Worm (Caenorhabditis elegans): Measurements from ENCODE around the gene cdr-1.
A peak's percentile ranks its signal among the peaks of the same experiment; 100 is the strongest.

The cdr-1 gene

DNA sequence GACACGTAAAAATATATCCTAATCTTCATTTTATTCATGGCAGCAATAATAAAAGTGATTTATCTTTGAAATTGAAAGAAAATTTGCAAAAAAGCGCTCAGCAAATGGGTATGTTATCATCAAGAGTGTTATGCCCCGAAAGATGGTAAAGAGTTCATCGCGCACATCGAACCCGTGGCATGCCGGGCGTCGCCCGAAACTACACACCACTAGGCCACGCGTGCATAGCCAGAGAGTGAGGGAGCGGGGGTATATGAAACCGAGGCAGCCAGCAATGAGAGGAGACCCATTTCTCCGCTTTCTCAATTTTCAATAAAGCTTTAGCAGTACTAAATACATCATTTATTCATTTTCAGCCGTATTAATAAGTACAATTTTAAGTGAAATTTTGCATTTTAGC is 47.3 kb upstream of the cdr-1 start (continued):
- TF ChIP-seq madf-8 (GFP tag; conservative IDR thresholded peaks at IDR 0.05) (peak; percentile 43), mxl-1 (tag; optimal IDR thresholded peaks at IDR 0.05) (peak; percentile 97), snpc-3.4 (tag; optimal IDR thresholded peaks at IDR 0.05) (peak; percentile 93), hmg-20 (GFP tag; IDR thresholded peaks at IDR 0.05) (peak; percentile 81), sea-2 (GFP tag; IDR thresholded peaks at IDR 0.05) (peak; percentile 91), ztf-3 (GFP tag; optimal IDR thresholded peaks at IDR 0.05) (peak; percentile 79), aptf-3 (GFP tag; IDR thresholded peaks at IDR 0.05) (peak; percentile 98), egl-18 (GFP tag; IDR thresholded peaks at IDR 0.05) (peak; percentile 83; the same call in 1 of the 2 replicates), atf-7 (tag; optimal IDR thresholded peaks at IDR 0.05) (peak; percentile 88), ekl-4 (GFP tag; IDR thresholded peaks at IDR 0.05) (peak; percentile 75; the same call in 1 of the 2 replicates), lin-54 (GFP tag; optimal IDR thresholded peaks at IDR 0.05) (peak; percentile 84), cebp-1 (GFP tag; IDR thresholded peaks at IDR 0.05) (peak; percentile 68; the same call in 1 of the 2 replicates), cebp-1 (tag; optimal IDR thresholded peaks at IDR 0.05) (peak; percentile 90), madf-10 (tag; optimal IDR thresholded peaks at IDR 0.05) (peak; percentile 87), D2030.7 (GFP tag; IDR thresholded peaks at IDR 0.05) (peak; percentile 87), attf-3 (GFP tag; conservative IDR thresholded peaks at IDR 0.05) (peak; percentile 67), somi-1 (GFP tag; optimal IDR thresholded peaks at IDR 0.05) (peak; percentile 87), let-607 (tag; optimal IDR thresholded peaks at IDR 0.05) (peak; percentile 71 to 75), ceh-40 (GFP tag; IDR thresholded peaks at IDR 0.05) (peak; percentile 94; the same call in 1 of the 2 replicates), let-526 (GFP tag; IDR thresholded peaks at IDR 0.05) (peak; percentile 89), bed-1 (GFP tag; IDR thresholded peaks at IDR 0.05) (peak; percentile 95), mcd-1 (GFP tag; IDR thresholded peaks at IDR 0.05) (peak; percentile 84), pbrm-1 (GFP tag; IDR thresholded peaks at IDR 0.05) (peak; percentile 91), lin-26 (GFP tag; IDR thresholded peaks at IDR 0.05) (peak; percentile 99), ceh-79 (tag; optimal IDR thresholded peaks at IDR 0.05) (peak; percentile 97), F22D6.2 (tag; optimal IDR thresholded peaks at IDR 0.05) (peak; percentile 67), rcor-1 (GFP tag; IDR thresholded peaks at IDR 0.05) (peak; percentile 87), F37B4.10 (GFP tag; IDR thresholded peaks at IDR 0.05) (peak; percentile 92; the same call in 1 of the 2 replicates), nfya-2 (GFP tag; IDR thresholded peaks at IDR 0.05) (0 out of 2 replicates have a peak, but pooled peaks have one; percentile 49), Y79H2A.3 (GFP tag; conservative IDR thresholded peaks at IDR 0.05) (0 out of 2 replicates have a peak, but pooled peaks have one; percentile 65), ztf-26 (tag; optimal IDR thresholded peaks at IDR 0.05) (peak; percentile 93), Y53F4B.3 (GFP tag; IDR thresholded peaks at IDR 0.05) (peak; percentile 50; the same call in 1 of the 2 replicates), ztf-25 (GFP tag; IDR thresholded peaks at IDR 0.05) (peak; percentile 95), madf-6 (GFP tag; IDR thresholded peaks at IDR 0.05) (peak; percentile 81), aptf-2 (GFP tag; conservative IDR thresholded peaks at IDR 0.05) (0 out of 2 replicates have a peak, but pooled peaks have one; percentile 49), B0035.1 (tag; optimal IDR thresholded peaks at IDR 0.05) (peak; percentile 82), T26A5.8 (tag; optimal IDR thresholded peaks at IDR 0.05) (peak; percentile 95), ZK185.1 (tag; optimal IDR thresholded peaks at IDR 0.05; ENCODE audit: poor library complexity, severe bottlenecking) (peak; percentile 95), mel-28 (tag; optimal IDR thresholded peaks at IDR 0.05; ENCODE audit: borderline replicate concordance) (peak; percentile 80), fkh-3 (tag; optimal IDR thresholded peaks at IDR 0.05) (peak; percentile 98), hlh-26 (GFP tag; conservative IDR thresholded peaks at IDR 0.05) (0 out of 2 replicates have a peak, but pooled peaks have one; percentile 46), F39B2.1 (GFP tag; IDR thresholded peaks at IDR 0.05) (no peak), efl-1 (GFP tag; optimal IDR thresholded peaks at IDR 0.05) (peak; percentile 34), ztf-28 (GFP tag; IDR thresholded peaks at IDR 0.05) (peak; percentile 86; the same call in 1 of the 2 replicates), ceh-58 (GFP tag; IDR thresholded peaks at IDR 0.05) (0 out of 2 replicates have a peak, but pooled peaks have one; percentile 85)
